Fruit fly (Drosophila melanogaster): ENCODE measurements around the gene Gr36c.

The Gr36c gene

dm6 chr2L:17229394-17229793 is 49.3 kb downstream of the Gr36c start:
- no peak for TF ChIP-seq noc (tag; optimal IDR thresholded peaks at IDR 0.05)

Measured in whole organism, larva.